Worm (Caenorhabditis elegans) whole organism, midembryonic: ENCODE results near the gene R11D1.1.

Experiments
- T22C8.4 ChIP-seq: fragments of 200-800 bp; sonication (Bioruptor generic); IDR thresholded peaks from 2 replicates; pipeline ENCODE4 v1.3.6; 2022; ENCODE audit warnings: missing genetic modification characterization, missing compliant biosample characterization
- cog-1 ChIP-seq: sonication (generic microtip); optimal IDR thresholded peaks from 2 replicates; lab custom pipeline; 2016; ENCODE audit warnings: missing genetic modification characterization, missing compliant biosample characterization
- flt-1 ChIP-seq: fragments of 200-800 bp; sonication (Bioruptor generic); IDR thresholded peaks from 2 replicates; pipeline ENCODE4 v1.3.6; 2022; ENCODE audit warnings: missing genetic modification characterization, missing compliant biosample characterization
- klf-2 ChIP-seq: fragments of 200-800 bp; sonication (Bioruptor generic); conservative IDR thresholded peaks from 2 replicates; pipeline ENCODE4 v1.3.6; 2022; ENCODE audit warnings: missing genetic modification reagents, missing genetic modification characterization, missing compliant biosample characterization
- med-1 ChIP-seq: sonication (generic microtip); optimal IDR thresholded peaks from 2 replicates; lab custom pipeline; 2017; ENCODE audit warnings: missing genetic modification characterization, mild to moderate bottlenecking, missing compliant biosample characterization, antibody characterized with exemption, missing genetic modification reagents; ENCODE audit not compliant: insufficient read depth
- ref-1 ChIP-seq: fragments of 200-800 bp; sonication (Bioruptor generic); conservative IDR thresholded peaks from 2 replicates; pipeline ENCODE4 v1.3.6; 2022; ENCODE audit warnings: missing genetic modification reagents, missing genetic modification characterization, missing compliant biosample characterization
- tab-1 ChIP-seq: fragments of 200-800 bp; sonication (Bioruptor generic); IDR thresholded peaks from 2 replicates; pipeline ENCODE4 v1.3.6; 2022; ENCODE audit warnings: missing genetic modification characterization, missing compliant biosample characterization
- ztf-23 ChIP-seq: fragments of 200-800 bp; sonication (Bioruptor generic); IDR thresholded peaks from 2 replicates; pipeline ENCODE4 v1.3.6; 2022; ENCODE audit warnings: missing genetic modification reagents, missing genetic modification characterization, missing compliant biosample characterization
- ztf-29 ChIP-seq: fragments of 200-800 bp; sonication (Bioruptor generic); IDR thresholded peaks from 2 replicates; pipeline ENCODE4 v1.3.6; 2022; ENCODE audit warnings: missing genetic modification reagents, missing genetic modification characterization, missing compliant biosample characterization

ce11 chrV:12660280-12660818 lies 43.8 kb upstream of the R11D1.1 start, which contains the start of gene his-74:
- TF ChIP-seq ztf-29 (GFP tag; lab: Robert Waterston, UW) (no peak), tab-1 (no peak), flt-1 (GFP tag; lab: Robert Waterston, UW) (no peak), ztf-23 (no peak), T22C8.4 (GFP tag; lab: Robert Waterston, UW) (no peak), klf-2 (GFP tag; lab: Robert Waterston, UW) (no peak), med-1 (GFP tag; lab: Kevin White, UChicago) (no peak), ref-1 (GFP tag; lab: Robert Waterston, UW) (no peak), cog-1 (tag; lab: Kevin White, UChicago) (no peak)
